Worm (Caenorhabditis elegans) whole organism, L3 larva: ENCODE data around the gene arle-14.

Experiments used
- fkh-10 ChIP-seq: sonication (generic microtip); optimal IDR thresholded peaks from 2 replicates; lab custom pipeline; 2017; ENCODE audit warnings: missing biosample characterization, missing genetic modification reagents, missing genetic modification characterization
- lin-39 ChIP-seq: fragments of 150-350 bp; optimal IDR thresholded peaks from 2 replicates; lab custom pipeline; 2018; ENCODE audit warnings: missing biosample characterization, missing genetic modification reagents, missing genetic modification characterization
- nhr-237 ChIP-seq: fragments of 150-350 bp; optimal IDR thresholded peaks from 2 replicates; lab custom pipeline; 2014; ENCODE audit warnings: missing biosample characterization, missing genetic modification characterization
- nhr-76 ChIP-seq: fragments of 150-350 bp; sonication (generic microtip); optimal IDR thresholded peaks from 5 replicates; lab custom pipeline; 2014; ENCODE audit warnings: missing biosample characterization, missing genetic modification characterization
- sea-2 ChIP-seq: fragments of 150-350 bp; sonication (generic microtip); optimal IDR thresholded peaks from 4 replicates; lab custom pipeline; 2014; ENCODE audit warnings: missing biosample characterization, missing genetic modification reagents, missing genetic modification characterization

ce11 chrIII:5721888-5722287 is 29.2 kb downstream of the arle-14 start:
- TF ChIP-seq fkh-10 (GFP tag; lab: Kevin White, UChicago) (no peak), nhr-237 (no peak), sea-2 (GFP tag; lab: Kevin White, UChicago) (no peak), lin-39 (tag; lab: Kevin White, UChicago) (no peak), nhr-76 (no peak)
